Worm (Caenorhabditis elegans) whole organism, mixed stage, embryonic: ENCODE measurements around the gene col-118.

Experiments
- M03D4.4 ChIP-seq: sonication (generic microtip); optimal IDR thresholded peaks from 2 replicates; lab custom pipeline; 2017; ENCODE audit warnings: mild to moderate bottlenecking, missing genetic modification characterization, missing compliant biosample characterization
- blmp-1 ChIP-seq: fragments of 150-350 bp; optimal IDR thresholded peaks from 2 replicates; lab custom pipeline; 2014; ENCODE audit warnings: missing biosample characterization, missing genetic modification characterization
- ceh-39 ChIP-seq: fragments of 150-350 bp; optimal IDR thresholded peaks from 2 replicates; lab custom pipeline; 2014; ENCODE audit warnings: missing biosample characterization, missing genetic modification characterization
- ceh-43 ChIP-seq: fragments of 200-800 bp; sonication (Bioruptor generic); optimal IDR thresholded peaks from 2 replicates; lab custom pipeline; 2018; ENCODE audit warnings: mild to moderate bottlenecking, missing genetic modification characterization, moderate library complexity, missing compliant biosample characterization
- ces-1 ChIP-seq: fragments of 150-350 bp; optimal IDR thresholded peaks from 2 replicates; lab custom pipeline; 2014; ENCODE audit warnings: missing biosample characterization, missing genetic modification reagents, missing genetic modification characterization
- drap-1 ChIP-seq: fragments of 200-800 bp; sonication (Bioruptor generic); optimal IDR thresholded peaks from 3 replicates; lab custom pipeline; 2018; ENCODE audit warnings: mild to moderate bottlenecking, missing genetic modification characterization, missing compliant biosample characterization
- elt-3 ChIP-seq: fragments of 150-350 bp; optimal IDR thresholded peaks from 2 replicates; lab custom pipeline; 2014; ENCODE audit warnings: missing biosample characterization, missing genetic modification characterization
- hlh-1 ChIP-seq: fragments of 150-350 bp; optimal IDR thresholded peaks from 2 replicates; lab custom pipeline; 2014; ENCODE audit warnings: missing biosample characterization, missing genetic modification reagents, missing genetic modification characterization
- lsy-2 ChIP-seq: fragments of 150-350 bp; optimal IDR thresholded peaks from 2 replicates; lab custom pipeline; 2014; ENCODE audit warnings: missing biosample characterization, missing genetic modification characterization
- mab-5 ChIP-seq: fragments of 150-350 bp; optimal IDR thresholded peaks from 2 replicates; lab custom pipeline; 2014; ENCODE audit warnings: missing biosample characterization, missing genetic modification characterization
- mep-1 ChIP-seq: fragments of 150-350 bp; optimal IDR thresholded peaks from 2 replicates; lab custom pipeline; 2017; ENCODE audit warnings: missing biosample characterization, missing genetic modification reagents, missing genetic modification characterization, inconsistent platforms
- mls-2 ChIP-seq: sonication (generic microtip); optimal IDR thresholded peaks from 2 replicates; lab custom pipeline; 2016; ENCODE audit warnings: mild to moderate bottlenecking, missing genetic modification characterization, moderate library complexity, missing compliant biosample characterization
- nhr-237 ChIP-seq: fragments of 150-350 bp; optimal IDR thresholded peaks from 2 replicates; lab custom pipeline; 2014; ENCODE audit warnings: missing biosample characterization, missing genetic modification characterization
- nhr-28 ChIP-seq: fragments of 150-350 bp; optimal IDR thresholded peaks from 2 replicates; lab custom pipeline; 2014; ENCODE audit warnings: missing biosample characterization, missing genetic modification characterization
- nhr-76 ChIP-seq: sonication (generic microtip); optimal IDR thresholded peaks from 2 replicates; lab custom pipeline; 2017; ENCODE audit warnings: missing biosample characterization, missing genetic modification characterization
- pha-4 ChIP-seq: fragments of 150-350 bp; optimal IDR thresholded peaks from 2 replicates; lab custom pipeline; 2018; ENCODE audit warnings: missing biosample characterization, missing genetic modification reagents, missing genetic modification characterization
- snpc-4 ChIP-seq: fragments of 150-350 bp; optimal IDR thresholded peaks from 2 replicates; lab custom pipeline; 2014; ENCODE audit warnings: missing biosample characterization, missing genetic modification characterization
- sptf-1 ChIP-seq: sonication (generic microtip); optimal IDR thresholded peaks from 2 replicates; lab custom pipeline; 2017; ENCODE audit warnings: mild to moderate bottlenecking, missing genetic modification characterization, moderate library complexity, missing compliant biosample characterization
- tbx-8 ChIP-seq: fragments of 200-800 bp; sonication (Bioruptor generic); optimal IDR thresholded peaks from 2 replicates; lab custom pipeline; 2018; ENCODE audit warnings: mild to moderate bottlenecking, missing genetic modification characterization, moderate library complexity, missing compliant biosample characterization
- unc-120 ChIP-seq: sonication (generic microtip); optimal IDR thresholded peaks from 2 replicates; lab custom pipeline; 2017; ENCODE audit warnings: missing genetic modification characterization, missing compliant biosample characterization; ENCODE audit not compliant: poor library complexity, severe bottlenecking
- unc-39 ChIP-seq: fragments of 150-350 bp; optimal IDR thresholded peaks from 2 replicates; lab custom pipeline; 2014; ENCODE audit warnings: missing biosample characterization, missing genetic modification characterization
- unc-62 ChIP-seq: fragments of 150-350 bp; optimal IDR thresholded peaks from 2 replicates; lab custom pipeline; 2014; ENCODE audit warnings: missing biosample characterization, missing genetic modification reagents, missing genetic modification characterization
- zip-8 ChIP-seq: fragments of 150-350 bp; optimal IDR thresholded peaks from 2 replicates; lab custom pipeline; 2014; ENCODE audit warnings: missing biosample characterization, missing genetic modification characterization
- ztf-11 ChIP-seq: fragments of 150-350 bp; optimal IDR thresholded peaks from 2 replicates; lab custom pipeline; 2014; ENCODE audit warnings: missing biosample characterization, missing genetic modification characterization

The col-118 gene

ce11 chrIV:8892558-8892957, 44.5 kb downstream of the col-118 start, which contains the start of gene C27B7.2:
Gene C27B7.2 (plus strand): TSS chrIV:8892858.
- TF ChIP-seq unc-120 (tag; lab: Kevin White, UChicago) (no peak), unc-62 (GFP tag; lab: Kevin White, UChicago) (no peak), snpc-4 (tag; lab: Kevin White, UChicago) (no peak), mep-1 (no peak), nhr-28 (tag; lab: Kevin White, UChicago) (no peak), ces-1 (GFP tag; lab: Kevin White, UChicago) (no peak), M03D4.4 (tag; lab: Kevin White, UChicago) (no peak), drap-1 (GFP tag; lab: Kevin White, UChicago) (no peak), zip-8 (tag; lab: Kevin White, UChicago) (no peak), tbx-8 (GFP tag; lab: Kevin White, UChicago) (no peak), unc-39 (tag; lab: Kevin White, UChicago) (no peak), mls-2 (tag; lab: Kevin White, UChicago) (no peak), ztf-11 (tag; lab: Kevin White, UChicago) (no peak), nhr-76 (tag; lab: Kevin White, UChicago) (no peak), mab-5 (tag; lab: Kevin White, UChicago) (no peak), elt-3 (tag; lab: Kevin White, UChicago) (no peak), sptf-1 (no peak), hlh-1 (tag; lab: Kevin White, UChicago) (no peak)

ce11 chrIV:8893746-8894145, 45.7 kb downstream of the col-118 start, which contains the start of gene rad-54.L2:
Gene rad-54.L2 (plus strand): TSS chrIV:8894077.
- TF ChIP-seq ces-1 (GFP tag; lab: Kevin White, UChicago) (peak; percentile 57), ceh-43 (GFP tag; lab: Kevin White, UChicago) (no peak), mep-1 (peak; percentile 22), pha-4 (tag; lab: Kevin White, UChicago) (peak; percentile 90), lsy-2 (tag; lab: Kevin White, UChicago) (peak; percentile 40), ceh-39 (tag; lab: Kevin White, UChicago) (peak; percentile 20), nhr-237 (tag; lab: Kevin White, UChicago) (peak; percentile 58), nhr-28 (tag; lab: Kevin White, UChicago) (no peak), unc-120 (tag; lab: Kevin White, UChicago) (peak; percentile 58), hlh-1 (tag; lab: Kevin White, UChicago) (peak; percentile 21), blmp-1 (no peak)
- TF ChIP-seq, all 35 proteins: peak for 8
